Fruit fly (Drosophila melanogaster) whole organism, pupa: Measurements from ENCODE around the gene CG18599.

Experiments
- CG10348 ChIP-seq: fragments of 200-800 bp; sonication (Bioruptor generic); IDR thresholded peaks from 2 replicates; pipeline ENCODE4 v1.3.6; 2022; ENCODE audit warnings: missing biosample characterization, missing genetic modification characterization
- CG12605 ChIP-seq: fragments of 200-800 bp; sonication (Bioruptor generic); IDR thresholded peaks from 2 replicates; pipeline ENCODE4 v1.3.6; 2022; ENCODE audit warnings: missing biosample characterization, missing genetic modification characterization
- CG13204 ChIP-seq: fragments of 200-800 bp; sonication (Bioruptor generic); optimal IDR thresholded peaks from 2 replicates; lab custom pipeline; 2018; ENCODE audit warnings: missing biosample characterization, mild to moderate bottlenecking, missing genetic modification characterization, moderate library complexity
- CG14655 ChIP-seq: fragments of 200-800 bp; sonication (Bioruptor generic); optimal IDR thresholded peaks from 3 replicates; lab custom pipeline; 2017; ENCODE audit warnings: mild to moderate bottlenecking, missing biosample characterization, missing genetic modification reagents, missing genetic modification characterization
- CG15710 ChIP-seq: fragments of 200-800 bp; sonication (Bioruptor generic); optimal IDR thresholded peaks from 2 replicates; lab custom pipeline; 2018; ENCODE audit warnings: missing biosample characterization, mild to moderate bottlenecking, missing genetic modification characterization, moderate library complexity
- CG17806 ChIP-seq: fragments of 200-800 bp; sonication (Bioruptor generic); optimal IDR thresholded peaks from 2 replicates; lab custom pipeline; 2018; ENCODE audit warnings: missing biosample characterization, mild to moderate bottlenecking, missing genetic modification characterization, moderate library complexity
- CG32121 ChIP-seq: fragments of 200-800 bp; sonication (Bioruptor generic); IDR thresholded peaks from 2 replicates; pipeline ENCODE4 v1.3.6; 2022; ENCODE audit warnings: missing biosample characterization, missing genetic modification characterization
- CG34367 ChIP-seq: fragments of 200-800 bp; sonication (Bioruptor generic); optimal IDR thresholded peaks from 2 replicates; lab custom pipeline; 2018; ENCODE audit warnings: missing biosample characterization, mild to moderate bottlenecking, missing genetic modification characterization
- CG4496 ChIP-seq: fragments of 200-800 bp; sonication (Bioruptor generic); IDR thresholded peaks from 3 replicates; pipeline ENCODE4 v1.3.6; 2022; ENCODE audit warnings: missing biosample characterization, missing genetic modification characterization
- CG8159 ChIP-seq: fragments of 200-800 bp; sonication (Bioruptor generic); optimal IDR thresholded peaks from 3 replicates; lab custom pipeline; 2018; ENCODE audit warnings: missing biosample characterization, mild to moderate bottlenecking, missing genetic modification characterization, moderate library complexity
- CG8301 ChIP-seq: fragments of 200-800 bp; sonication (Bioruptor generic); optimal IDR thresholded peaks from 2 replicates; lab custom pipeline; 2018; ENCODE audit warnings: missing biosample characterization, mild to moderate bottlenecking, missing genetic modification characterization
- CG9948 ChIP-seq: fragments of 200-800 bp; sonication (Bioruptor generic); optimal IDR thresholded peaks from 2 replicates; lab custom pipeline; 2018; ENCODE audit warnings: missing biosample characterization, mild to moderate bottlenecking, missing genetic modification characterization, moderate library complexity
- D1 ChIP-seq: fragments of 200-800 bp; sonication (Bioruptor generic); optimal IDR thresholded peaks from 2 replicates; lab custom pipeline; 2018; ENCODE audit warnings: missing biosample characterization, mild to moderate bottlenecking, missing genetic modification characterization, moderate library complexity
- EcR ChIP-seq: fragments of 200-800 bp; sonication (Bioruptor generic); optimal IDR thresholded peaks from 3 replicates; lab custom pipeline; 2019; ENCODE audit warnings: missing biosample characterization, missing genetic modification characterization, mild to moderate bottlenecking, moderate library complexity, missing genetic modification reagents
- Ets98B ChIP-seq: fragments of 200-800 bp; sonication (Bioruptor generic); IDR thresholded peaks from 2 replicates; pipeline ENCODE4 v1.3.6; 2022; ENCODE audit warnings: missing biosample characterization, missing genetic modification characterization
- Pif1A ChIP-seq: fragments of 200-800 bp; sonication (Bioruptor generic); optimal IDR thresholded peaks from 3 replicates; lab custom pipeline; 2016; ENCODE audit warnings: missing biosample characterization, missing genetic modification characterization
- Pif1B ChIP-seq: fragments of 200-800 bp; sonication (Bioruptor generic); optimal IDR thresholded peaks from 3 replicates; lab custom pipeline; 2016; ENCODE audit warnings: missing biosample characterization, missing genetic modification characterization
- Snoo ChIP-seq: fragments of 200-800 bp; sonication (Bioruptor generic); optimal IDR thresholded peaks from 3 replicates; lab custom pipeline; 2017; ENCODE audit warnings: missing biosample characterization, mild to moderate bottlenecking, missing genetic modification characterization, inconsistent platforms
- fd96Ca ChIP-seq: fragments of 200-800 bp; sonication (Bioruptor generic); IDR thresholded peaks from 3 replicates; pipeline ENCODE4 v1.3.6; 2022; ENCODE audit warnings: missing biosample characterization, missing genetic modification characterization
- gl ChIP-seq: fragments of 200-800 bp; sonication (Bioruptor generic); optimal IDR thresholded peaks from 2 replicates; lab custom pipeline; 2018; ENCODE audit warnings: missing biosample characterization, mild to moderate bottlenecking, missing genetic modification characterization
- rn ChIP-seq: fragments of 200-800 bp; sonication (Bioruptor generic); IDR thresholded peaks from 2 replicates; pipeline ENCODE4 v1.3.6; 2022; ENCODE audit warnings: missing biosample characterization, missing genetic modification characterization

Gene CG18599

dm6 chr3R:18310766-18311367 is 43.3 kb downstream of the CG18599 start:
- peak; percentile 33 for TF ChIP-seq D1 (tag; lab: Kevin White, UChicago)
- peak; percentile 50 for TF ChIP-seq Ets98B
- peak; percentile 28 for TF ChIP-seq EcR (GFP tag; lab: Kevin White, UChicago)
- TF ChIP-seq Pif1A (GFP tag; lab: Kevin White, UChicago), result no peak
- TF ChIP-seq rn (GFP tag; lab: Robert Waterston, UW), result no peak
- TF ChIP-seq CG10348 (GFP tag; lab: Robert Waterston, UW), result no peak
- no peak for TF ChIP-seq Pif1B
- TF ChIP-seq CG32121 (GFP tag; lab: Robert Waterston, UW), result 0 out of 2 replicates have a peak, but pooled peaks have one; percentile 15
- TF ChIP-seq CG13204 (GFP tag; lab: Kevin White, UChicago), result peak; percentile 32
- peak; percentile 59; the same call in 2 of the 3 replicates for TF ChIP-seq CG4496 (GFP tag; lab: Robert Waterston, UW)
- TF ChIP-seq CG15710 (tag; lab: Kevin White, UChicago), result peak; percentile 66
- TF ChIP-seq CG8159 (tag; lab: Kevin White, UChicago), result peak; percentile 76
- peak; percentile 57; the same call in 1 of the 3 replicates for TF ChIP-seq fd96Ca (GFP tag; lab: Robert Waterston, UW)
- 0 out of 2 replicates have a peak, but pooled peaks have one; percentile 11 for TF ChIP-seq CG12605
- TF ChIP-seq Snoo, result no peak
- TF ChIP-seq CG14655 (GFP tag; lab: Kevin White, UChicago), result no peak
- peak; percentile 64 for TF ChIP-seq CG9948
- no peak for TF ChIP-seq CG34367 (tag; lab: Kevin White, UChicago)
- TF ChIP-seq gl (tag; lab: Kevin White, UChicago), result no peak
- TF ChIP-seq CG17806 (tag; lab: Kevin White, UChicago), result peak; percentile 2
- no peak for TF ChIP-seq CG8301 (tag; lab: Kevin White, UChicago)

dm6 chr3R:18311368-18311919 is 43.9 kb downstream of the CG18599 start:
- peak; percentile 84 for TF ChIP-seq EcR (GFP tag; lab: Kevin White, UChicago)
- TF ChIP-seq CG4496 (GFP tag; lab: Robert Waterston, UW), result peak; percentile 76
- peak; percentile 34 for TF ChIP-seq CG14655 (GFP tag; lab: Kevin White, UChicago)
- no peak for TF ChIP-seq Snoo
- TF ChIP-seq CG13204 (GFP tag; lab: Kevin White, UChicago), result peak; percentile 85
- TF ChIP-seq CG10348 (GFP tag; lab: Robert Waterston, UW), result 0 out of 2 replicates have a peak, but pooled peaks have one; percentile 18
- TF ChIP-seq CG8301 (tag; lab: Kevin White, UChicago), result peak; percentile 13
- 0 out of 2 replicates have a peak, but pooled peaks have one; percentile 13 for TF ChIP-seq CG12605
- TF ChIP-seq Ets98B, result peak; percentile 47; the same call in 1 of the 2 replicates
- TF ChIP-seq CG34367 (tag; lab: Kevin White, UChicago), result peak; percentile 8
- TF ChIP-seq CG9948, result peak; percentile 49
- no peak for TF ChIP-seq rn (GFP tag; lab: Robert Waterston, UW)
- TF ChIP-seq CG32121 (GFP tag; lab: Robert Waterston, UW), result 0 out of 2 replicates have a peak, but pooled peaks have one; percentile 26
- peak; percentile 70; the same call in 2 of the 3 replicates for TF ChIP-seq fd96Ca (GFP tag; lab: Robert Waterston, UW)
- no peak for TF ChIP-seq Pif1A (GFP tag; lab: Kevin White, UChicago)
- TF ChIP-seq CG8159 (tag; lab: Kevin White, UChicago), result peak; percentile 74
- no peak for TF ChIP-seq Pif1B
- peak; percentile 42 for TF ChIP-seq gl (tag; lab: Kevin White, UChicago)
- TF ChIP-seq CG15710 (tag; lab: Kevin White, UChicago), result peak; percentile 60
- no peak for TF ChIP-seq D1 (tag; lab: Kevin White, UChicago)
- TF ChIP-seq CG17806 (tag; lab: Kevin White, UChicago), result no peak
- TF ChIP-seq, all 21 proteins: peak for 15

dm6 chr3R:18312761-18313160 is 45.2 kb downstream of the CG18599 start:
- TF ChIP-seq fd96Ca (GFP tag; lab: Robert Waterston, UW), result 0 out of 3 replicates have a peak, but pooled peaks have one; percentile 7
- no peak for TF ChIP-seq CG12605
- no peak for TF ChIP-seq CG17806 (tag; lab: Kevin White, UChicago)
- TF ChIP-seq Pif1B, result no peak
- TF ChIP-seq CG34367 (tag; lab: Kevin White, UChicago), result no peak
- no peak for TF ChIP-seq CG32121 (GFP tag; lab: Robert Waterston, UW)
- TF ChIP-seq Pif1A (GFP tag; lab: Kevin White, UChicago), result peak; percentile 24
- no peak for TF ChIP-seq D1 (tag; lab: Kevin White, UChicago)
- no peak for TF ChIP-seq Ets98B
- TF ChIP-seq CG14655 (GFP tag; lab: Kevin White, UChicago), result peak; percentile 19
- TF ChIP-seq CG8159 (tag; lab: Kevin White, UChicago), result peak; percentile 7
- TF ChIP-seq CG8301 (tag; lab: Kevin White, UChicago), result no peak
- TF ChIP-seq rn (GFP tag; lab: Robert Waterston, UW), result no peak
- no peak for TF ChIP-seq Snoo
- no peak for TF ChIP-seq gl (tag; lab: Kevin White, UChicago)
- TF ChIP-seq CG10348 (GFP tag; lab: Robert Waterston, UW), result no peak
- TF ChIP-seq CG9948, result no peak
- TF ChIP-seq EcR (GFP tag; lab: Kevin White, UChicago), result no peak

- peak; percentile 15; the same call in 1 of the 2 replicates for TF ChIP-seq Ets98B
- no peak for TF ChIP-seq CG13204 (GFP tag; lab: Kevin White, UChicago)
- no peak for TF ChIP-seq CG8159 (tag; lab: Kevin White, UChicago)
- TF ChIP-seq CG4496 (GFP tag; lab: Robert Waterston, UW), result peak; percentile 77
- peak; percentile 14 for TF ChIP-seq gl (tag; lab: Kevin White, UChicago)
- no peak for TF ChIP-seq CG32121 (GFP tag; lab: Robert Waterston, UW)
- TF ChIP-seq CG12605, result peak; percentile 26; the same call in 1 of the 2 replicates
Measured at dm6 chr3R:18314320-18314719, 46.7 kb downstream of the CG18599 start, which contains the start of gene PKD. PKD (minus strand) TSS chr3R:18314407.
